Worm (Caenorhabditis elegans) whole organism, L4 larva: ENCODE data around the gene T07C4.3.

Experiments used
- D1046.2 ChIP-seq: fragments of 200-800 bp; sonication (Bioruptor generic); IDR thresholded peaks from 2 replicates; pipeline ENCODE4 v1.3.6; 2022; ENCODE audit warnings: missing genetic modification characterization, missing compliant biosample characterization
- F37D6.2 ChIP-seq: sonication (generic microtip); optimal IDR thresholded peaks from 2 replicates; lab custom pipeline; 2016; ENCODE audit warnings: mild to moderate bottlenecking, missing genetic modification characterization, missing compliant biosample characterization
- Y105C5A.15 ChIP-seq: fragments of 200-800 bp; sonication (Bioruptor generic); IDR thresholded peaks from 2 replicates; pipeline ENCODE4 v1.3.6; 2022; ENCODE audit warnings: missing genetic modification characterization, missing compliant biosample characterization
- Y5F2A.4 ChIP-seq: fragments of 200-800 bp; sonication (Bioruptor generic); optimal IDR thresholded peaks from 2 replicates; lab custom pipeline; 2018; ENCODE audit warnings: mild to moderate bottlenecking, missing genetic modification characterization, missing compliant biosample characterization
- ZK337.2 ChIP-seq: fragments of 200-800 bp; sonication (Bioruptor generic); IDR thresholded peaks from 2 replicates; pipeline ENCODE4 v1.3.6; 2022; ENCODE audit warnings: missing genetic modification reagents, missing genetic modification characterization, missing compliant biosample characterization
- aha-1 ChIP-seq: fragments of 150-350 bp; peaks from one replicate; lab custom pipeline; 2014; ENCODE audit warnings: missing biosample characterization, missing genetic modification characterization
- aly-2 ChIP-seq: sonication (generic microtip); optimal IDR thresholded peaks from 2 replicates; lab custom pipeline; 2018; ENCODE audit warnings: missing biosample characterization, missing genetic modification characterization
- ama-1 ChIP-seq: fragments of 150-350 bp; optimal IDR thresholded peaks from 2 replicates; lab custom pipeline; 2014; ENCODE audit warnings: inconsistent platforms, mixed read lengths
- ceh-28 ChIP-seq: fragments of 150-350 bp; optimal IDR thresholded peaks from 2 replicates; lab custom pipeline; 2014; ENCODE audit warnings: missing biosample characterization, missing genetic modification reagents, missing genetic modification characterization
- ceh-44 ChIP-seq: fragments of 200-800 bp; sonication (Bioruptor generic); IDR thresholded peaks from 2 replicates; pipeline ENCODE4 v1.3.6; 2022; ENCODE audit warnings: missing genetic modification reagents, missing genetic modification characterization, missing compliant biosample characterization
- ceh-62 ChIP-seq: sonication (generic microtip); optimal IDR thresholded peaks from 2 replicates; lab custom pipeline; 2017; ENCODE audit warnings: missing biosample characterization, missing genetic modification characterization
- ces-1 ChIP-seq: fragments of 150-350 bp; sonication (generic microtip); optimal IDR thresholded peaks from 4 replicates; lab custom pipeline; 2014; ENCODE audit warnings: missing biosample characterization, missing genetic modification reagents, missing genetic modification characterization
- ctbp-1 ChIP-seq: fragments of 200-800 bp; sonication (Bioruptor generic); IDR thresholded peaks from 2 replicates; pipeline ENCODE4 v1.3.6; 2022; ENCODE audit warnings: missing genetic modification reagents, missing genetic modification characterization, missing compliant biosample characterization
- daf-16 ChIP-seq, 3 experiments: sonication (generic microtip); optimal IDR thresholded peaks; 2 replicates each; lab custom pipeline; 2016 to 2017; ENCODE audit warnings: missing genetic modification characterization in 3 of 3, missing genetic modification reagents in 3 of 3, mild to moderate bottlenecking in 2 of 3, missing compliant biosample characterization in 2 of 3, missing biosample characterization in 1 of 3, moderate library complexity in 1 of 3
- dmd-9 ChIP-seq: fragments of 200-800 bp; sonication (Bioruptor generic); IDR thresholded peaks from 2 replicates; pipeline ENCODE4 v1.3.6; 2022; ENCODE audit warnings: missing genetic modification reagents, missing genetic modification characterization, missing compliant biosample characterization
- duxl-1 ChIP-seq: sonication (generic microtip); optimal IDR thresholded peaks from 2 replicates; lab custom pipeline; 2016; ENCODE audit warnings: mild to moderate bottlenecking, missing genetic modification characterization, moderate library complexity, missing compliant biosample characterization; ENCODE audit not compliant: poor library complexity
- dve-1 ChIP-seq: sonication (generic microtip); optimal IDR thresholded peaks from 2 replicates; lab custom pipeline; 2017; ENCODE audit warnings: antibody characterized with exemption, mild to moderate bottlenecking, missing genetic modification characterization, missing compliant biosample characterization; ENCODE audit not compliant: insufficient read depth
- gei-8 ChIP-seq: fragments of 200-800 bp; sonication (Bioruptor generic); optimal IDR thresholded peaks from 2 replicates; lab custom pipeline; 2018; ENCODE audit warnings: mild to moderate bottlenecking, missing genetic modification characterization, missing compliant biosample characterization
- hif-1 ChIP-seq, 2 experiments: sonication (generic microtip); optimal IDR thresholded peaks; 2 replicates each; lab custom pipeline; 2016 to 2017; ENCODE audit warnings: missing compliant biosample characterization in 2 of 2, missing genetic modification characterization in 2 of 2, missing genetic modification reagents in 2 of 2, missing genotype in 2 of 2, mild to moderate bottlenecking in 1 of 2
- lim-7 ChIP-seq: fragments of 200-800 bp; sonication (Bioruptor generic); IDR thresholded peaks from 2 replicates; pipeline ENCODE4 v1.3.6; 2022; ENCODE audit warnings: missing genetic modification characterization, missing compliant biosample characterization
- lin-15B ChIP-seq: fragments of 150-350 bp; sonication (generic microtip); optimal IDR thresholded peaks from 3 replicates; lab custom pipeline; 2014; ENCODE audit warnings: missing biosample characterization, missing genetic modification characterization
- lin-29 ChIP-seq: fragments of 200-800 bp; sonication (Bioruptor generic); IDR thresholded peaks from 2 replicates; pipeline ENCODE4 v1.3.6; 2022; ENCODE audit warnings: missing genetic modification reagents, missing genetic modification characterization, missing compliant biosample characterization
- madf-5 ChIP-seq, 2 experiments: fragments of 200-800 bp; sonication (Bioruptor generic); IDR thresholded peaks; 2 replicates each; pipeline ENCODE4 v1.3.6; 2022; ENCODE audit warnings: missing compliant biosample characterization in 2 of 2, missing genetic modification characterization in 2 of 2
- madf-9 ChIP-seq: fragments of 200-800 bp; sonication (Bioruptor generic); conservative IDR thresholded peaks from 2 replicates; pipeline ENCODE4 v1.3.6; 2022; ENCODE audit warnings: missing genetic modification reagents, missing genetic modification characterization, missing compliant biosample characterization
- mdt-29 ChIP-seq: fragments of 200-800 bp; sonication (Bioruptor generic); IDR thresholded peaks from 2 replicates; pipeline ENCODE4 v1.3.6; 2022; ENCODE audit warnings: missing genetic modification reagents, missing genetic modification characterization, missing compliant biosample characterization
- mep-1 ChIP-seq: fragments of 150-350 bp; sonication (generic microtip); optimal IDR thresholded peaks from 3 replicates; lab custom pipeline; 2014; ENCODE audit warnings: missing biosample characterization, missing genetic modification characterization
- mxl-3 ChIP-seq: fragments of 200-800 bp; sonication (Bioruptor generic); optimal IDR thresholded peaks from 2 replicates; lab custom pipeline; 2018; ENCODE audit warnings: mild to moderate bottlenecking, missing genetic modification characterization, missing compliant biosample characterization
- nhr-10 ChIP-seq: fragments of 150-350 bp; optimal IDR thresholded peaks from 2 replicates; lab custom pipeline; 2014; ENCODE audit warnings: missing biosample characterization, missing genetic modification characterization
- nhr-102 ChIP-seq: sonication (generic microtip); optimal IDR thresholded peaks from 2 replicates; lab custom pipeline; 2016; ENCODE audit warnings: mild to moderate bottlenecking, missing genetic modification characterization, moderate library complexity, missing compliant biosample characterization
- nhr-237 ChIP-seq: sonication (generic microtip); optimal IDR thresholded peaks from 2 replicates; lab custom pipeline; 2017; ENCODE audit warnings: missing biosample characterization, missing genetic modification characterization
- nhr-25 ChIP-seq: sonication (generic microtip); optimal IDR thresholded peaks from 2 replicates; lab custom pipeline; 2017; ENCODE audit warnings: missing genetic modification characterization, mild to moderate bottlenecking, missing compliant biosample characterization, antibody characterized with exemption, moderate library complexity, borderline replicate concordance; ENCODE audit not compliant: insufficient read depth
- nhr-28 ChIP-seq: fragments of 150-350 bp; optimal IDR thresholded peaks from 2 replicates; lab custom pipeline; 2014; ENCODE audit warnings: missing biosample characterization, missing genetic modification characterization
- nhr-41 ChIP-seq: fragments of 200-800 bp; sonication (Bioruptor generic); IDR thresholded peaks from 2 replicates; pipeline ENCODE4 v1.3.6; 2022; ENCODE audit warnings: missing genetic modification reagents, missing genetic modification characterization, missing compliant biosample characterization
- nhr-42 ChIP-seq: fragments of 200-800 bp; sonication (Bioruptor generic); IDR thresholded peaks from 2 replicates; pipeline ENCODE4 v1.3.6; 2022; ENCODE audit warnings: missing genetic modification characterization, missing compliant biosample characterization
- nhr-77 ChIP-seq: fragments of 150-350 bp; optimal IDR thresholded peaks from 2 replicates; lab custom pipeline; 2014; ENCODE audit warnings: missing biosample characterization, missing genetic modification characterization
- pha-4 ChIP-seq, 2 experiments: fragments of 150-350 bp in 1 of 2; fragments of 200-800 bp in 1 of 2; sonication (Bioruptor generic) in 1 of 2; IDR thresholded peaks in 1 of 2; optimal IDR thresholded peaks in 1 of 2; 2 replicates each; pipeline versions ENCODE4 v1.3.6 to Lab custom; 2014 to 2022; ENCODE audit warnings: missing genetic modification characterization in 2 of 2, missing genetic modification reagents in 2 of 2, missing biosample characterization in 1 of 2, missing compliant biosample characterization in 1 of 2
- php-3 ChIP-seq: fragments of 200-800 bp; sonication (Bioruptor generic); IDR thresholded peaks from 2 replicates; pipeline ENCODE4 v1.3.6; 2022; ENCODE audit warnings: missing genetic modification reagents, missing genetic modification characterization, missing compliant biosample characterization
- pqm-1 ChIP-seq: sonication (generic microtip); optimal IDR thresholded peaks from 2 replicates; lab custom pipeline; 2017; ENCODE audit warnings: missing biosample characterization, missing genetic modification characterization
- sdz-12 ChIP-seq: fragments of 200-800 bp; sonication (Bioruptor generic); optimal IDR thresholded peaks from 2 replicates; lab custom pipeline; 2018; ENCODE audit warnings: mild to moderate bottlenecking, missing genetic modification characterization, missing compliant biosample characterization
- skn-1 ChIP-seq: fragments of 150-350 bp; optimal IDR thresholded peaks from 2 replicates; lab custom pipeline; 2014; ENCODE audit warnings: missing biosample characterization, missing genetic modification characterization
- snpc-1.2 ChIP-seq: fragments of 200-800 bp; sonication (Bioruptor generic); IDR thresholded peaks from 2 replicates; pipeline ENCODE4 v1.3.6; 2022; ENCODE audit warnings: missing genetic modification reagents, missing genetic modification characterization, missing compliant biosample characterization
- snpc-4 ChIP-seq: fragments of 150-350 bp; optimal IDR thresholded peaks from 2 replicates; lab custom pipeline; 2014; ENCODE audit warnings: missing biosample characterization, missing genetic modification characterization
- spr-1 ChIP-seq: sonication (generic microtip); optimal IDR thresholded peaks from 2 replicates; lab custom pipeline; 2016; ENCODE audit warnings: mild to moderate bottlenecking, missing genetic modification characterization, missing compliant biosample characterization
- spr-3 ChIP-seq: fragments of 200-800 bp; sonication (Bioruptor generic); optimal IDR thresholded peaks from 2 replicates; lab custom pipeline; 2018; ENCODE audit warnings: mild to moderate bottlenecking, missing genetic modification characterization, missing compliant biosample characterization
- unc-39 ChIP-seq: sonication (generic microtip); optimal IDR thresholded peaks from 2 replicates; lab custom pipeline; 2017; ENCODE audit warnings: missing biosample characterization, missing genetic modification characterization
- zfp-3 ChIP-seq: fragments of 200-800 bp; sonication (Bioruptor generic); conservative IDR thresholded peaks from 2 replicates; pipeline ENCODE4 v1.3.6; 2022; ENCODE audit warnings: missing genetic modification reagents, missing genetic modification characterization, missing compliant biosample characterization
- ztf-7 ChIP-seq: fragments of 150-350 bp; optimal IDR thresholded peaks from 2 replicates; lab custom pipeline; 2014; ENCODE audit warnings: missing biosample characterization, missing genetic modification characterization

Gene T07C4.3

DNA sequence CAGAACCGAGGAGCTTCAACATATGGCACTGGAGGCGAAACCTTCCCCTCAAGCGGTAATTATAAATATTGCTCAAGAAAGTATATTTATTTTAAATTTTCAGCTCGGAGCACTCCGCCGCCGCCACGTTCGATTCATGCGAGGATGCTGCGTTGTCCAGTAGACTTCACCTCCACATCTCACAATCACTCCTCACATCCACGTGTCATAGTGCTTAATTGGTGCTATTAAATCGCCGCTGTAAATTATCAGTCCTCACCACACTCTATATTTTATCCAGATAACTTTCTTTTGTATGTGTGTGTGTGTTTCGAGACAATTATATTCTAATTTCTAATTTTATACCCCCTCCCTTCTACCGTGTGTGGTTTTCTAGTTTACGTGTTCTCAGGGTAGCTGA is 2.6 kb downstream of the T07C4.3 start:
- TF ChIP-seq nhr-77 (tag; lab: Kevin White, UChicago) = peak; percentile 34
- TF ChIP-seq zfp-3 (GFP tag; lab: Robert Waterston, UW) = 0 out of 2 replicates have a peak, but pooled peaks have one; percentile 49
- TF ChIP-seq aha-1 (tag; lab: Kevin White, UChicago) = peak; percentile 83
- TF ChIP-seq nhr-28 (tag; lab: Kevin White, UChicago) = no peak
- TF ChIP-seq dve-1 (tag; lab: Kevin White, UChicago) = peak; percentile 60
- TF ChIP-seq daf-16 (GFP tag; optimal IDR thresholded peaks at IDR 0.05; lab: Kevin White, UChicago) = peak in 1 of 2 experiments; percentile 6
- TF ChIP-seq daf-16 (tag; optimal IDR thresholded peaks at IDR 0.05; lab: Kevin White, UChicago) = peak; percentile 63
- peak; percentile 32 for TF ChIP-seq duxl-1 (tag; lab: Kevin White, UChicago)
- TF ChIP-seq ztf-7 (tag; lab: Kevin White, UChicago) = no peak

DNA sequence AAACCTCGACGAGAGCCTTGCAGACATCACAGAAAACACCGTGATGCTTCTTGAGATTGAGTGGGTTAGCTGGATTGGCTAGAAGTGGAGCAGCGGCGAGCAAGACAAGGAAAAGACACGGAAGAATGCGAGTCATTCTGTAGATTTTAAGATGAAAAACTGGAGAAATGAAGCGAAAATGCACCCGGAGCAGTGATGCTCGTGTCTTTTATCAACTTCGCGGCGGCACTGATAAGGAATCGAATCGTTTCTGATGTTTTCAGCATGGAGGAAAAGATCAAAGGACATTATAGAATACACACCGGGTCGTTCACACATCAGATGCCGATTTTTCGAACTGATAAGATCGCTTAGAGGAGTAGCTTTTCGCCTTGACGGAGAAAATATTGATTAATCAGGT is 3.4 kb downstream of the T07C4.3 start, which contains the start of gene spp-1:
Gene spp-1, minus strand, starts transcription at position 287 of the 400 bp plus-strand sequence.
- no peak for TF ChIP-seq lim-7 (GFP tag; lab: Robert Waterston, UW)
- TF ChIP-seq hif-1 (tag; optimal IDR thresholded peaks at IDR 0.05; lab: Kevin White, UChicago) = no peak
- TF ChIP-seq dmd-9 = no peak
- no peak for TF ChIP-seq snpc-4 (tag; lab: Kevin White, UChicago)
- TF ChIP-seq snpc-1.2 (GFP tag; lab: Robert Waterston, UW) = no peak
- TF ChIP-seq ceh-28 (tag; lab: Kevin White, UChicago) = no peak
- no peak for TF ChIP-seq sdz-12 (GFP tag; lab: Kevin White, UChicago)
- TF ChIP-seq ctbp-1 (GFP tag; lab: Robert Waterston, UW) = no peak
- no peak for TF ChIP-seq nhr-41 (GFP tag; lab: Robert Waterston, UW)
- TF ChIP-seq spr-3 (GFP tag; lab: Kevin White, UChicago) = no peak
- no peak for TF ChIP-seq skn-1 (tag; lab: Kevin White, UChicago)
- no peak for TF ChIP-seq ceh-62 (tag; lab: Kevin White, UChicago)
- peak; percentile 22 for TF ChIP-seq nhr-102 (tag; lab: Kevin White, UChicago)
- TF ChIP-seq nhr-25 (tag; lab: Kevin White, UChicago) = no peak
- TF ChIP-seq ztf-7 (tag; lab: Kevin White, UChicago) = no peak
- no peak for TF ChIP-seq zfp-3 (GFP tag; lab: Robert Waterston, UW)
- TF ChIP-seq mdt-29 (GFP tag; lab: Robert Waterston, UW) = no peak
- TF ChIP-seq ces-1 (GFP tag; lab: Kevin White, UChicago) = no peak
- TF ChIP-seq ama-1 (lab: Kevin White, UChicago) = peak; percentile 81
- no peak for TF ChIP-seq Y5F2A.4 (GFP tag; lab: Kevin White, UChicago)
- TF ChIP-seq mep-1 = peak; percentile 41
- no peak for TF ChIP-seq ceh-44 (GFP tag; lab: Robert Waterston, UW)
- peak; percentile 86 for TF ChIP-seq pqm-1 (tag; lab: Kevin White, UChicago)
- no peak for TF ChIP-seq D1046.2 (GFP tag; lab: Robert Waterston, UW)
- TF ChIP-seq nhr-42 = no peak
- no peak for TF ChIP-seq madf-5 (GFP tag; IDR thresholded peaks at IDR 0.05; lab: Robert Waterston, UW)
- TF ChIP-seq nhr-28 (tag; lab: Kevin White, UChicago) = peak; percentile 58
- TF ChIP-seq Y105C5A.15 (GFP tag; lab: Robert Waterston, UW) = no peak
- TF ChIP-seq aly-2 = no peak
- TF ChIP-seq madf-9 = no peak
- TF ChIP-seq nhr-77 (tag; lab: Kevin White, UChicago) = peak; percentile 4
- no peak for TF ChIP-seq mxl-3 (GFP tag; lab: Kevin White, UChicago)
- TF ChIP-seq unc-39 (tag; lab: Kevin White, UChicago) = no peak
- TF ChIP-seq php-3 = no peak
- no peak for TF ChIP-seq ZK337.2 (GFP tag; lab: Robert Waterston, UW)
- TF ChIP-seq gei-8 (GFP tag; lab: Kevin White, UChicago) = no peak
- no peak for TF ChIP-seq spr-1 (tag; lab: Kevin White, UChicago)
- no peak for TF ChIP-seq F37D6.2 (tag; lab: Kevin White, UChicago)
- no peak for TF ChIP-seq daf-16 (GFP tag; optimal IDR thresholded peaks at IDR 0.05; lab: Kevin White, UChicago)
- peak; percentile 87 for TF ChIP-seq daf-16 (tag; optimal IDR thresholded peaks at IDR 0.05; lab: Kevin White, UChicago)
- no peak for TF ChIP-seq lin-15B (tag; lab: Kevin White, UChicago)
- TF ChIP-seq pha-4 (GFP tag; IDR thresholded peaks at IDR 0.05; lab: Robert Waterston, UW) = no peak
- no peak for TF ChIP-seq pha-4 (tag; optimal IDR thresholded peaks at IDR 0.05; lab: Kevin White, UChicago)
- TF ChIP-seq nhr-237 (tag; lab: Kevin White, UChicago) = no peak
- peak; percentile 17 for TF ChIP-seq nhr-10 (tag; lab: Kevin White, UChicago)
- TF ChIP-seq lin-29 (GFP tag; lab: Robert Waterston, UW) = no peak
- peak; percentile 90 for TF ChIP-seq dve-1 (tag; lab: Kevin White, UChicago)
